Fruit fly (Drosophila melanogaster): ENCODE results near the gene Sys1.

- no peak for TF ChIP-seq Myc (optimal IDR thresholded peaks at IDR 0.05)
- TF ChIP-seq psq (optimal IDR thresholded peaks at IDR 0.05): no peak
- no peak for TF ChIP-seq insv (optimal IDR thresholded peaks at IDR 0.05)
Observed at dm6 chr3R:8679934-8680333, 27.3 kb downstream of the Sys1 start, which contains the start of gene CG33325.
